Fruit fly (Drosophila melanogaster) whole organism, embryonic: ENCODE measurements around the gene Vta1.

ENCODE experiments used
- BtbVII ChIP-seq: fragments of 200-800 bp; sonication (Bioruptor generic); optimal IDR thresholded peaks from 3 replicates; lab custom pipeline; 2017; ENCODE audit warnings: missing biosample characterization, mild to moderate bottlenecking, missing genetic modification characterization
- Bteb2 ChIP-seq: fragments of 200-800 bp; sonication (Bioruptor generic); optimal IDR thresholded peaks from 2 replicates; lab custom pipeline; 2016; ENCODE audit warnings: missing biosample characterization, missing genetic modification characterization
- CG10462 ChIP-seq: fragments of 200-800 bp; sonication (Bioruptor generic); optimal IDR thresholded peaks from 2 replicates; lab custom pipeline; 2016; ENCODE audit warnings: missing biosample characterization, missing genetic modification characterization
- CG11247 ChIP-seq: fragments of 200-800 bp; sonication (Bioruptor generic); IDR thresholded peaks from 2 replicates; pipeline ENCODE4 v1.3.6; 2022; ENCODE audit warnings: missing biosample characterization, missing genetic modification characterization
- CG11560 ChIP-seq: fragments of 200-800 bp; sonication (Bioruptor generic); IDR thresholded peaks from 3 replicates; pipeline ENCODE4 v1.3.6; 2022; ENCODE audit warnings: missing biosample characterization, missing genetic modification characterization
- CG12236 ChIP-seq: fragments of 200-800 bp; sonication (Bioruptor generic); optimal IDR thresholded peaks from 2 replicates; lab custom pipeline; 2016; ENCODE audit warnings: missing biosample characterization, missing genetic modification characterization
- CG12769 ChIP-seq: fragments of 200-800 bp; sonication (Bioruptor generic); optimal IDR thresholded peaks from 2 replicates; lab custom pipeline; 2019; ENCODE audit warnings: missing biosample characterization, mild to moderate bottlenecking, missing genetic modification characterization, moderate library complexity
- CG14710 ChIP-seq: fragments of 200-800 bp; sonication (Bioruptor generic); optimal IDR thresholded peaks from 3 replicates; lab custom pipeline; 2019; ENCODE audit warnings: missing biosample characterization, mild to moderate bottlenecking, missing genetic modification characterization, moderate library complexity
- CG15479 ChIP-seq: fragments of 200-800 bp; sonication (Bioruptor generic); optimal IDR thresholded peaks from 3 replicates; lab custom pipeline; 2019; ENCODE audit warnings: missing biosample characterization, mild to moderate bottlenecking, missing genetic modification characterization, moderate library complexity
- CG1603 ChIP-seq: fragments of 200-800 bp; sonication (Bioruptor generic); optimal IDR thresholded peaks from 2 replicates; lab custom pipeline; 2019; ENCODE audit warnings: missing biosample characterization, mild to moderate bottlenecking, missing genetic modification characterization, moderate library complexity
- CG17359 ChIP-seq: fragments of 200-800 bp; sonication (Bioruptor generic); optimal IDR thresholded peaks from 3 replicates; lab custom pipeline; 2018; ENCODE audit warnings: missing biosample characterization, mild to moderate bottlenecking, missing genetic modification characterization, moderate library complexity
- CG17361 ChIP-seq: fragments of 200-800 bp; sonication (Bioruptor generic); IDR thresholded peaks from 3 replicates; pipeline ENCODE4 v1.3.6; 2022; ENCODE audit warnings: missing biosample characterization, missing genetic modification characterization
- CG1792 ChIP-seq: fragments of 200-800 bp; sonication (Bioruptor generic); optimal IDR thresholded peaks from 2 replicates; lab custom pipeline; 2016; ENCODE audit warnings: missing biosample characterization, missing genetic modification characterization
- CG18262 ChIP-seq: fragments of 200-800 bp; optimal IDR thresholded peaks from 3 replicates; lab custom pipeline; 2019; ENCODE audit warnings: missing biosample characterization, mild to moderate bottlenecking, missing genetic modification characterization, moderate library complexity
- CG18476 ChIP-seq: fragments of 200-800 bp; sonication (Bioruptor generic); optimal IDR thresholded peaks from 2 replicates; lab custom pipeline; 2016; ENCODE audit warnings: missing biosample characterization, mild to moderate bottlenecking, missing genetic modification characterization
- CG2678 ChIP-seq: fragments of 200-800 bp; sonication (Bioruptor generic); optimal IDR thresholded peaks from 3 replicates; lab custom pipeline; 2019; ENCODE audit warnings: missing biosample characterization, mild to moderate bottlenecking, missing genetic modification characterization, moderate library complexity
- CG30403 ChIP-seq: fragments of 200-800 bp; sonication (Bioruptor generic); optimal IDR thresholded peaks from 3 replicates; lab custom pipeline; 2016; ENCODE audit warnings: missing biosample characterization, missing genetic modification characterization
- CG3065 ChIP-seq: fragments of 200-800 bp; sonication (Bioruptor generic); optimal IDR thresholded peaks from 2 replicates; lab custom pipeline; 2016; ENCODE audit warnings: missing biosample characterization, missing genetic modification characterization
- CG32532 ChIP-seq: fragments of 200-800 bp; sonication (Bioruptor generic); IDR thresholded peaks from 2 replicates; pipeline ENCODE4 v1.3.6; 2022; ENCODE audit warnings: missing biosample characterization, missing genetic modification characterization
- CG34224 ChIP-seq: fragments of 200-800 bp; sonication (Bioruptor generic); IDR thresholded peaks from 3 replicates; pipeline ENCODE4 v1.3.6; 2022; ENCODE audit warnings: missing biosample characterization, missing genetic modification characterization; ENCODE audit not compliant: partially characterized antibody
- CG3838 ChIP-seq: fragments of 200-800 bp; sonication (Bioruptor generic); optimal IDR thresholded peaks from 3 replicates; lab custom pipeline; 2016; ENCODE audit warnings: missing biosample characterization, missing genetic modification characterization
- CG4707 ChIP-seq: fragments of 200-800 bp; sonication (Bioruptor generic); optimal IDR thresholded peaks from 2 replicates; lab custom pipeline; 2018; ENCODE audit warnings: missing biosample characterization, mild to moderate bottlenecking, missing genetic modification characterization, moderate library complexity
- CG9609 ChIP-seq: fragments of 200-800 bp; sonication (Bioruptor generic); optimal IDR thresholded peaks from 3 replicates; lab custom pipeline; 2016; ENCODE audit warnings: missing biosample characterization, missing genetic modification characterization
- CG9876 ChIP-seq: fragments of 200-800 bp; sonication (Bioruptor generic); optimal IDR thresholded peaks from 2 replicates; lab custom pipeline; 2016; ENCODE audit warnings: missing biosample characterization, missing genetic modification characterization
- CkIIα-i1 ChIP-seq: fragments of 200-800 bp; sonication (Bioruptor generic); IDR thresholded peaks from 2 replicates; pipeline ENCODE4 v1.3.6; 2022; ENCODE audit warnings: missing biosample characterization, missing genetic modification characterization
- Deaf1 ChIP-seq: fragments of 200-800 bp; optimal IDR thresholded peaks from 3 replicates; lab custom pipeline; 2019; ENCODE audit warnings: missing biosample characterization, mild to moderate bottlenecking, missing genetic modification characterization, moderate library complexity
- Dip3 ChIP-seq: fragments of 200-800 bp; sonication (Bioruptor generic); optimal IDR thresholded peaks from 3 replicates; lab custom pipeline; 2016; ENCODE audit warnings: missing biosample characterization, missing genetic modification characterization
- Kr ChIP-seq: fragments of 200-800 bp; sonication (Bioruptor generic); optimal IDR thresholded peaks from 2 replicates; lab custom pipeline; 2017; ENCODE audit warnings: missing biosample characterization, mild to moderate bottlenecking, missing genetic modification characterization
- MBD-R2 ChIP-seq: fragments of 200-800 bp; sonication (Bioruptor generic); IDR thresholded peaks from 2 replicates; pipeline ENCODE4 v1.3.6; 2022; ENCODE audit warnings: missing biosample characterization, missing genetic modification characterization
- Med ChIP-seq: fragments of 200-800 bp; sonication (Bioruptor generic); peaks from one replicate; lab custom pipeline; 2016; ENCODE audit warnings: missing biosample characterization, missing genetic modification characterization, mild to moderate bottlenecking, inconsistent platforms, moderate library complexity
- Meics ChIP-seq: fragments of 200-800 bp; sonication (Bioruptor generic); optimal IDR thresholded peaks from 2 replicates; lab custom pipeline; 2017; ENCODE audit warnings: missing biosample characterization, mild to moderate bottlenecking, missing genetic modification characterization
- NFAT ChIP-seq: fragments of 200-800 bp; sonication (Bioruptor generic); IDR thresholded peaks from 2 replicates; pipeline ENCODE4 v1.3.6; 2022; ENCODE audit warnings: missing biosample characterization, missing genetic modification characterization
- Ravus ChIP-seq: fragments of 200-800 bp; sonication (Bioruptor generic); IDR thresholded peaks from 2 replicates; pipeline ENCODE4 v1.3.6; 2022; ENCODE audit warnings: missing biosample characterization, missing genetic modification characterization
- danr ChIP-seq: fragments of 200-800 bp; sonication (Bioruptor generic); IDR thresholded peaks from 2 replicates; pipeline ENCODE4 v1.3.6; 2022; ENCODE audit warnings: missing biosample characterization, missing genetic modification characterization
- dati ChIP-seq: fragments of 200-800 bp; sonication (Bioruptor generic); IDR thresholded peaks from 2 replicates; pipeline ENCODE4 v1.3.6; 2022; ENCODE audit warnings: missing biosample characterization, missing genetic modification characterization
- ewg ChIP-seq: fragments of 200-800 bp; sonication (Bioruptor generic); optimal IDR thresholded peaks from 3 replicates; lab custom pipeline; 2017; ENCODE audit warnings: mild to moderate bottlenecking, missing biosample characterization, missing genetic modification reagents, missing genetic modification characterization
- fu2 ChIP-seq: fragments of 200-800 bp; sonication (Bioruptor generic); optimal IDR thresholded peaks from 2 replicates; lab custom pipeline; 2016; ENCODE audit warnings: missing biosample characterization, missing genetic modification characterization
- hth ChIP-seq: fragments of >200 bp; optimal IDR thresholded peaks from 2 replicates; lab custom pipeline; 2017; ENCODE audit warnings: inconsistent platforms
- jigr1 ChIP-seq: fragments of 200-800 bp; sonication (Bioruptor generic); IDR thresholded peaks from 3 replicates; pipeline ENCODE4 v1.3.6; 2022; ENCODE audit warnings: missing biosample characterization, missing genetic modification characterization
- kah ChIP-seq: fragments of 200-800 bp; sonication (Bioruptor generic); optimal IDR thresholded peaks from 2 replicates; lab custom pipeline; 2018; ENCODE audit warnings: missing biosample characterization, mild to moderate bottlenecking, missing genetic modification characterization
- nerfin-2 ChIP-seq: fragments of 200-800 bp; sonication (Bioruptor generic); IDR thresholded peaks from 2 replicates; pipeline ENCODE4 v1.3.6; 2022; ENCODE audit warnings: missing biosample characterization, missing genetic modification characterization; ENCODE audit not compliant: partially characterized antibody
- onecut ChIP-seq: fragments of 200-800 bp; sonication (Bioruptor generic); IDR thresholded peaks from 2 replicates; pipeline ENCODE4 v1.3.6; 2022; ENCODE audit warnings: missing biosample characterization, missing genetic modification characterization
- otp ChIP-seq: fragments of 200-800 bp; sonication (Bioruptor generic); IDR thresholded peaks from 3 replicates; pipeline ENCODE4, ENCODE4 v1.3.6; 2022; ENCODE audit warnings: missing biosample characterization, missing genetic modification characterization
- phol ChIP-seq: fragments of 200-800 bp; sonication (Bioruptor generic); optimal IDR thresholded peaks from 3 replicates; lab custom pipeline; 2018; ENCODE audit warnings: missing biosample characterization, mild to moderate bottlenecking, missing genetic modification characterization, moderate library complexity
- pum ChIP-seq: fragments of 200-800 bp; sonication (Bioruptor generic); optimal IDR thresholded peaks from 2 replicates; lab custom pipeline; 2016; ENCODE audit warnings: missing biosample characterization, missing genetic modification characterization
- sens ChIP-seq: fragments of 200-800 bp; sonication (Bioruptor generic); peaks from one replicate; lab custom pipeline; 2016; ENCODE audit warnings: missing biosample characterization, missing genetic modification characterization
- sima ChIP-seq: fragments of 200-800 bp; sonication (Bioruptor generic); optimal IDR thresholded peaks from 2 replicates; lab custom pipeline; 2016; ENCODE audit warnings: missing biosample characterization, missing genetic modification characterization
- ttk ChIP-seq: fragments of 200-800 bp; sonication (Bioruptor generic); IDR thresholded peaks from 2 replicates; pipeline ENCODE4 v2.1.2; 2022; ENCODE audit warnings: missing biosample characterization, missing genetic modification characterization
- wdn ChIP-seq: fragments of 200-800 bp; sonication (Bioruptor generic); IDR thresholded peaks from 2 replicates; pipeline ENCODE4 v1.3.6; 2022; ENCODE audit warnings: missing biosample characterization, missing genetic modification characterization
- wek ChIP-seq: fragments of 200-800 bp; sonication (Bioruptor generic); optimal IDR thresholded peaks from 3 replicates; lab custom pipeline; 2018; ENCODE audit warnings: missing biosample characterization, mild to moderate bottlenecking, missing genetic modification characterization, moderate library complexity
- zen ChIP-seq: fragments of 200-800 bp; sonication (Bioruptor generic); optimal IDR thresholded peaks from 3 replicates; lab custom pipeline; 2018; ENCODE audit warnings: missing biosample characterization, mild to moderate bottlenecking, missing genetic modification characterization, moderate library complexity

Gene Vta1

dm6 chr3L:1690727-1691413 is 38.2 kb upstream of the Vta1 start (continued):
- peak; percentile 69; the same call in 2 of the 3 replicates for TF ChIP-seq otp (GFP tag; lab: Robert Waterston, UW)
- no peak for TF ChIP-seq CG32532 (GFP tag; lab: Robert Waterston, UW)
- no peak for TF ChIP-seq CG9876 (GFP tag; lab: Kevin White, UChicago)
- no peak for TF ChIP-seq Deaf1 (tag; lab: Kevin White, UChicago)
- TF ChIP-seq NFAT (GFP tag; lab: Robert Waterston, UW) = no peak
- no peak for TF ChIP-seq CG15479 (GFP tag; lab: Kevin White, UChicago)
- peak; percentile 54 for TF ChIP-seq phol (tag; lab: Kevin White, UChicago)
- no peak for TF ChIP-seq kah (GFP tag; lab: Kevin White, UChicago)
- TF ChIP-seq sens (GFP tag; lab: Kevin White, UChicago) = peak; percentile 88
- TF ChIP-seq Dip3 (GFP tag; lab: Kevin White, UChicago) = no peak
- no peak for TF ChIP-seq dati (GFP tag; lab: Robert Waterston, UW)
- TF ChIP-seq sima (GFP tag; lab: Kevin White, UChicago) = no peak
- TF ChIP-seq CkIIα-i1 = no peak
- TF ChIP-seq wek (GFP tag; lab: Kevin White, UChicago) = peak; percentile 71
- no peak for TF ChIP-seq hth (lab: Kevin White, UChicago)
- no peak for TF ChIP-seq CG12769 (tag; lab: Kevin White, UChicago)
- TF ChIP-seq CG2678 (tag; lab: Kevin White, UChicago) = peak; percentile 55
- peak; percentile 10 for TF ChIP-seq CG30403
- TF ChIP-seq Kr = no peak
- no peak for TF ChIP-seq danr (GFP tag; lab: Robert Waterston, UW)
- no peak for TF ChIP-seq CG34224
- TF ChIP-seq CG10462 = no peak
- TF ChIP-seq jigr1 (GFP tag; lab: Robert Waterston, UW) = no peak
- TF ChIP-seq CG9609 (GFP tag; lab: Kevin White, UChicago) = no peak
- no peak for TF ChIP-seq CG11247
- TF ChIP-seq ewg (GFP tag; lab: Kevin White, UChicago) = peak; percentile 6
- no peak for TF ChIP-seq CG3838 (GFP tag; lab: Kevin White, UChicago)
- peak; percentile 17 for TF ChIP-seq zen (tag; lab: Kevin White, UChicago)
- no peak for TF ChIP-seq MBD-R2 (GFP tag; lab: Robert Waterston, UW)
- TF ChIP-seq Bteb2 (GFP tag; lab: Kevin White, UChicago) = no peak
- no peak for TF ChIP-seq nerfin-2 (GFP tag; lab: Robert Waterston, UW)
- peak; percentile 56; the same call in 1 of the 2 replicates for TF ChIP-seq ttk (GFP tag; lab: Robert Waterston, UW)
- peak; percentile 23 for TF ChIP-seq BtbVII (GFP tag; lab: Kevin White, UChicago)
- peak; percentile 37; the same call in 1 of the 2 replicates for TF ChIP-seq onecut (GFP tag; lab: Robert Waterston, UW)
- TF ChIP-seq CG3065 (GFP tag; lab: Kevin White, UChicago) = no peak
- peak; percentile 76 for TF ChIP-seq Med (GFP tag; lab: Kevin White, UChicago)
- peak; percentile 34 for TF ChIP-seq CG4707 (GFP tag; lab: Kevin White, UChicago)
- no peak for TF ChIP-seq Ravus (GFP tag; lab: Robert Waterston, UW)
- no peak for TF ChIP-seq CG12236 (GFP tag; lab: Kevin White, UChicago)
- TF ChIP-seq Meics (GFP tag; lab: Kevin White, UChicago) = peak; percentile 28
- TF ChIP-seq CG18262 = peak; percentile 60
- TF ChIP-seq pum (GFP tag; lab: Kevin White, UChicago) = peak; percentile 30
- TF ChIP-seq CG11560 = no peak
- peak; percentile 23 for TF ChIP-seq CG1603
- TF ChIP-seq CG17361 (GFP tag; lab: Robert Waterston, UW) = peak; percentile 42; the same call in 1 of the 3 replicates
- peak; percentile 52 for TF ChIP-seq CG17359
- no peak for TF ChIP-seq CG18476 (GFP tag; lab: Kevin White, UChicago)
- no peak for TF ChIP-seq CG1792 (GFP tag; lab: Kevin White, UChicago)
- TF ChIP-seq wdn (GFP tag; lab: Robert Waterston, UW) = no peak
- TF ChIP-seq CG14710 (tag; lab: Kevin White, UChicago) = peak; percentile 44
- TF ChIP-seq fu2 (GFP tag; lab: Kevin White, UChicago) = no peak
